Fruit fly (Drosophila melanogaster): ENCODE data around the gene Saf6.

Gene Saf6

DNA sequence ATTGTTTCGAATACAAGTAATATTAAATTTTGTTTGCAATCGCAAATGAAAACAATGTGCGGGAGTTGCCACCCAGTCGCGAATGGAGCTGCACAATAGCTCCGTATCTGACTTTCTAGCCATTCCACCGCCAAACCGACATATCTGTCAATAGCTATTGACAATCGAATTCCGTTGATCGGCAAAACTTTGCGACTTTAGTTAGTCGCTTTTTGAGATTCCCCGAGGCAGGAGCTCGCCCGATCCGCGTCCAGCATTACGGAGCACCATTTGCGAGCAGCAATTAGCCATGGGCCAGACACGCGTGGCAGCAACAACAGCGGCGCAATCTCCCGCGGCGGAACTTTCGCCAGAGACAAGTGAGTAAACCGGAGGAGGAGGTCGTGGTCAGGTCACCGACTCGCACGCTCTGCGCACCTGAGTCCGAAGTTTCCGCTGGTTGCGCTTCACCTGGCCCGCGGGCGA is 36.9 kb upstream of the Saf6 start, which contains the start of the genes CG4291 and kraken (continued):
- peak; percentile 62 for TF ChIP-seq CG17186 (GFP tag; optimal IDR thresholded peaks at IDR 0.05)
- peak in 1 of 2 experiments; percentile 12 for TF ChIP-seq insv (GFP tag; optimal IDR thresholded peaks at IDR 0.05)
- TF ChIP-seq CG7839 (tag; optimal IDR thresholded peaks at IDR 0.05) = peak; percentile 40
- TF ChIP-seq CG10543 (GFP tag; optimal IDR thresholded peaks at IDR 0.05) = peak; percentile 87
- TF ChIP-seq pzg (GFP tag; optimal IDR thresholded peaks at IDR 0.05) = peak; percentile 90
- TF ChIP-seq crol (GFP tag; IDR thresholded peaks at IDR 0.05) = 0 out of 2 replicates have a peak, but pooled peaks have one; percentile 9
- TF ChIP-seq CG17829 (tag; optimal IDR thresholded peaks at IDR 0.05) = peak; percentile 70
- TF ChIP-seq E2f1 (GFP tag; IDR thresholded peaks at IDR 0.05) = peak; percentile 18; the same call in 1 of the 2 replicates
- peak; percentile 22; the same call in 1 of the 2 replicates for TF ChIP-seq HLH3B (GFP tag; IDR thresholded peaks at IDR 0.05)
- no peak for TF ChIP-seq repo (GFP tag; optimal IDR thresholded peaks at IDR 0.05)
- peak; percentile 71 for TF ChIP-seq CG13624 (GFP tag; optimal IDR thresholded peaks at IDR 0.05)
- peak; percentile 60; the same call in 2 of the 3 replicates for TF ChIP-seq dysf (GFP tag; IDR thresholded peaks at IDR 0.05)
- TF ChIP-seq CG10565 (GFP tag; optimal IDR thresholded peaks at IDR 0.05) = no peak
- peak; percentile 74 for TF ChIP-seq CG16779 (GFP tag; IDR thresholded peaks at IDR 0.05)
- TF ChIP-seq pros (GFP tag; optimal IDR thresholded peaks at IDR 0.05) = no peak
- peak; percentile 57; the same call in 1 of the 2 replicates for TF ChIP-seq Adf1 (GFP tag; IDR thresholded peaks at IDR 0.05)
- TF ChIP-seq ara (GFP tag; IDR thresholded peaks at IDR 0.05) = peak; percentile 63; the same call in 1 of the 2 replicates
- TF ChIP-seq lab (GFP tag; optimal IDR thresholded peaks at IDR 0.05) = peak; percentile 79
- TF ChIP-seq Dip3 (GFP tag; optimal IDR thresholded peaks at IDR 0.05) = peak; percentile 51
- no peak for TF ChIP-seq CG8478 (optimal IDR thresholded peaks at IDR 0.05)
- no peak for TF ChIP-seq CG7357 (GFP tag; IDR thresholded peaks at IDR 0.05)
- TF ChIP-seq Poxn (GFP tag; IDR thresholded peaks at IDR 0.05) = no peak
- peak; percentile 44; the same call in 2 of the 3 replicates for TF ChIP-seq CG16813 (GFP tag; IDR thresholded peaks at IDR 0.05; ENCODE audit: partially characterized antibody)
- peak; percentile 33; the same call in 1 of the 2 replicates for TF ChIP-seq ranshi (GFP tag; IDR thresholded peaks at IDR 0.05)
- TF ChIP-seq grau (tag; optimal IDR thresholded peaks at IDR 0.05) = peak; percentile 56
- peak; percentile 35 for TF ChIP-seq dmrt99B (tag; optimal IDR thresholded peaks at IDR 0.05)
- peak; percentile 50 for TF ChIP-seq CG14710 (tag; optimal IDR thresholded peaks at IDR 0.05)
- TF ChIP-seq ham (GFP tag; IDR thresholded peaks at IDR 0.05) = no peak
- TF ChIP-seq CG6854 (GFP tag; optimal IDR thresholded peaks at IDR 0.05) = no peak
- peak; percentile 39 for TF ChIP-seq bab2 (GFP tag; optimal IDR thresholded peaks at IDR 0.05)
- TF ChIP-seq H15 (GFP tag; IDR thresholded peaks at IDR 0.05) = peak; percentile 18; the same call in 1 of the 3 replicates
- peak; percentile 39 for TF ChIP-seq HHEX (GFP tag; optimal IDR thresholded peaks at IDR 0.05)
- peak; percentile 67 for TF ChIP-seq chn (GFP tag; optimal IDR thresholded peaks at IDR 0.05)
- peak; percentile 52 for TF ChIP-seq p53 (GFP tag; optimal IDR thresholded peaks at IDR 0.05)
- TF ChIP-seq schlank (tag; optimal IDR thresholded peaks at IDR 0.05) = peak; percentile 26
- TF ChIP-seq fu2 (GFP tag; optimal IDR thresholded peaks at IDR 0.05) = peak; percentile 39
- TF ChIP-seq z (GFP tag; IDR thresholded peaks at IDR 0.05) = no peak
- TF ChIP-seq hth (optimal IDR thresholded peaks at IDR 0.05) = no peak
- no peak for TF ChIP-seq Ravus (GFP tag; IDR thresholded peaks at IDR 0.05)
- TF ChIP-seq emc (GFP tag; optimal IDR thresholded peaks at IDR 0.05) = peak; percentile 26
- peak; percentile 58 for TF ChIP-seq CG34376 (GFP tag; optimal IDR thresholded peaks at IDR 0.05)
- no peak for TF ChIP-seq toy (GFP tag; IDR thresholded peaks at IDR 0.05)
- no peak for TF ChIP-seq croc (GFP tag; conservative IDR thresholded peaks at IDR 0.05)
- peak; percentile 58 for TF ChIP-seq Dad (GFP tag; optimal IDR thresholded peaks at IDR 0.05)
- TF ChIP-seq ash1 (GFP tag; optimal IDR thresholded peaks at IDR 0.05) = peak; percentile 14
- peak; percentile 9 for TF ChIP-seq lbe (GFP tag; optimal IDR thresholded peaks at IDR 0.05)
- TF ChIP-seq run (tag; optimal IDR thresholded peaks at IDR 0.05) = no peak
- TF ChIP-seq gt (GFP tag; IDR thresholded peaks at IDR 0.05) = no peak
- 0 out of 3 replicates have a peak, but pooled peaks have one; percentile 22 for TF ChIP-seq CG17361 (GFP tag; IDR thresholded peaks at IDR 0.05)
- no peak for TF ChIP-seq CG12071 (GFP tag; optimal IDR thresholded peaks at IDR 0.05)
- TF ChIP-seq tap (tag; optimal IDR thresholded peaks at IDR 0.05) = peak; percentile 51
